Worm (Caenorhabditis elegans): ENCODE data around the gene F32A5.4.

Gene F32A5.4

DNA sequence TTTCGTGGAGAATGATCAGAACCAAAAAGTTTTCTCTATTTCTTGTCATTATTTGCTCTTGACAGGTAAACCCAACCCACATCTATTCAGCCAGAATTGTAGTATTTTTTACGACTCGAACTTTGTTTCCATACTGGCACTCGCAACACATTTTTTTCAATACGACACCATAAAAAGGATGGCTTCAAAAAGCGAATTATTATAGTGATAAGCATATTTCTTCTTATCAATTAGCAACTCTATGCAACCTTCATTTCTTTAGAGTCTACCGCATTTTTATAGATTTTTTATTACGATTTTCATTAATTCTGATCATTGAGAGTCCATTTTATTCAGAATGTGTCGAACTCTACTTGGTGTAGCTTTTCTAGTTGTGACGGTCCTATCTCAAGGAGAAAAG lies 3.6 kb downstream of the F32A5.4 start, which contains the start of gene ctsa-3.1:
ctsa-3.1 (plus strand) TSS at position 337 of the 400 bp plus-strand sequence.
- TF ChIP-seq elt-3 (tag; optimal IDR thresholded peaks at IDR 0.05) (no peak), ceh-43 (GFP tag; optimal IDR thresholded peaks at IDR 0.05) (no peak), nhr-28 (tag; optimal IDR thresholded peaks at IDR 0.05) (no peak), sptf-1 (tag; optimal IDR thresholded peaks at IDR 0.05) (no peak), M03D4.4 (tag; optimal IDR thresholded peaks at IDR 0.05) (no peak), unc-39 (tag; optimal IDR thresholded peaks at IDR 0.05) (no peak), nhr-12 (tag; optimal IDR thresholded peaks at IDR 0.05) (no peak), nhr-76 (tag; optimal IDR thresholded peaks at IDR 0.05) (no peak), mls-2 (tag; optimal IDR thresholded peaks at IDR 0.05) (no peak), bed-3 (GFP tag; optimal IDR thresholded peaks at IDR 0.05) (no peak), ztf-11 (tag; optimal IDR thresholded peaks at IDR 0.05) (no peak), unc-62 (GFP tag; optimal IDR thresholded peaks at IDR 0.05) (no peak)

DNA sequence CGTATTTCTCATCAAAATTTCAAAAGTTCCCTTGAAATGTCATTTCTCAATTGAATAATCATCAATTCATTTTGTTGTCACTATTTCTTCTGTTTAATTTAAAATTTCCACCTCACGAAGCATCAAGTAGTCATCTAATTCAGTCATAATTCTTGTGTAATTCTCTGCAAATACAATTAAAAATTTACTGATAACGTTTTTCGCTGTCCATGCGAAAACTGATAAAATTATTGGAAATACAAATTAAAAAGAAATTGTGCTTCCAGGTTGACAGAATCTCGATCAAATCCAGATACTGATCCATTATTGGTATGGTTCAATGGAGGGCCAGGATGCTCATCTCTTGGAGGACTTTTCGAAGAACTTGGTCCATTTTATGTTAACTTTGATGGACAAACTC lies 4.3 kb downstream of the F32A5.4 start:
- TF ChIP-seq cnd-1 (tag; optimal IDR thresholded peaks at IDR 0.05) (no peak), blmp-1 (tag; optimal IDR thresholded peaks at IDR 0.05) (no peak), mab-5 (tag; optimal IDR thresholded peaks at IDR 0.05) (no peak), ceh-39 (tag; optimal IDR thresholded peaks at IDR 0.05) (no peak), unc-62 (GFP tag; optimal IDR thresholded peaks at IDR 0.05) (no peak), lsy-2 (tag; optimal IDR thresholded peaks at IDR 0.05) (no peak), unc-120 (tag; optimal IDR thresholded peaks at IDR 0.05; ENCODE audit: poor library complexity, severe bottlenecking) (no peak), flh-1 (GFP tag; optimal IDR thresholded peaks at IDR 0.05) (no peak), sptf-1 (tag; optimal IDR thresholded peaks at IDR 0.05) (no peak), mep-1 (tag; optimal IDR thresholded peaks at IDR 0.05) (no peak), mls-2 (tag; optimal IDR thresholded peaks at IDR 0.05) (no peak), lin-13 (tag; optimal IDR thresholded peaks at IDR 0.05) (no peak)

DNA sequence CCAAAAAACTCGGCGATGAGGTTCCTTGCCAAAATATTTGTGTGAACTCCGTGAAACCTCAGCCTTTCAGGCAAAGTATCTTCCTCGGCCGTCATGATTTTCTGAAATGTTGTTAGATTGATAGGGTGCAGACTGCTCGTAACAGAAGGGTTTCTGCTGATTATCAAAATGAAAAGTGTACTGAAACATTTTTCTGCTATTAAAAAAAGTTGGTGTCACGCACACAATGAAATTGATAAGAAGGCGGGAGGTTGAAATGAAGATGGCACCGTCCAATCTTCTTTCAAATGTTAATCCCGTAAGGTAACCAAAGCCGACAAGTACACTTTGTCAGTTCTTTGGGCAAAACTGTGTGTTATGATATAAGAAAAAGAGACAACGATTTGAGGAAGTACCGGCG lies 8.0 kb downstream of the F32A5.4 start:
- no peak for TF ChIP-seq mep-1 (tag; optimal IDR thresholded peaks at IDR 0.05)
- TF ChIP-seq lin-13 (tag; optimal IDR thresholded peaks at IDR 0.05) = no peak
- TF ChIP-seq pha-4 (tag; optimal IDR thresholded peaks at IDR 0.05) = no peak
- TF ChIP-seq lsy-2 (tag; optimal IDR thresholded peaks at IDR 0.05) = no peak
- TF ChIP-seq snpc-4 (tag; optimal IDR thresholded peaks at IDR 0.05) = no peak
- TF ChIP-seq sptf-1 (tag; optimal IDR thresholded peaks at IDR 0.05) = no peak
- TF ChIP-seq unc-62 (GFP tag; optimal IDR thresholded peaks at IDR 0.05) = no peak
- TF ChIP-seq bed-3 (GFP tag; optimal IDR thresholded peaks at IDR 0.05) = no peak
- no peak for TF ChIP-seq M03D4.4 (tag; optimal IDR thresholded peaks at IDR 0.05)
- no peak for TF ChIP-seq blmp-1 (tag; optimal IDR thresholded peaks at IDR 0.05)
- TF ChIP-seq unc-120 (tag; optimal IDR thresholded peaks at IDR 0.05; ENCODE audit: poor library complexity, severe bottlenecking) = no peak
- TF ChIP-seq ces-1 (GFP tag; optimal IDR thresholded peaks at IDR 0.05) = no peak
- TF ChIP-seq lin-32 (GFP tag; optimal IDR thresholded peaks at IDR 0.05) = no peak
- no peak for TF ChIP-seq elt-3 (tag; optimal IDR thresholded peaks at IDR 0.05)

DNA sequence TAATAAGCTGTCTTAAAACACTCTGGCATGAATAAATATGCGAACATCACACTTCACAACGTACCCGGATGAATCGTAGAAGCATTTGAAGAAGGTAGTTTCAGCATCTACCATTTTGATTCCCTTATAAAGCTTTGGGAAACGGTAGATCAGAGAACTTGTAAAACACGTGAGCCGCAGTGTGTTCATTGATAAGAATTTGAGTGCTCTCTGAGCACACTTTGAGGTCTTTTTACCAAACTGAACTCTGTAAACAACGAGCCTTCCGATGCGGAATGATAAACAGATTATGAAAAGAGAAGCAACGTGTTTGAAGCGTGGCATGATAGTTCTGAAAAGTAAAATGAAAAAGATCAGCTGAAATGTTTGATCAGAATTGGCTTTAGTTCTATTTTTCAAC lies 9.3 kb downstream of the F32A5.4 start, which contains the start of gene aqp-1:
aqp-1 (minus strand) TSS at position 102 of the 400 bp plus-strand sequence.
- TF ChIP-seq lin-13 (tag; optimal IDR thresholded peaks at IDR 0.05) (no peak), snpc-4 (tag; optimal IDR thresholded peaks at IDR 0.05) (no peak), M03D4.4 (tag; optimal IDR thresholded peaks at IDR 0.05) (no peak), ham-2 (GFP tag; optimal IDR thresholded peaks at IDR 0.05) (no peak), flh-1 (GFP tag; optimal IDR thresholded peaks at IDR 0.05) (no peak), sptf-1 (tag; optimal IDR thresholded peaks at IDR 0.05) (no peak), nhr-76 (tag; optimal IDR thresholded peaks at IDR 0.05) (no peak), elt-3 (tag; optimal IDR thresholded peaks at IDR 0.05) (no peak), ztf-11 (tag; optimal IDR thresholded peaks at IDR 0.05) (no peak), nhr-237 (tag; optimal IDR thresholded peaks at IDR 0.05) (no peak), nhr-12 (tag; optimal IDR thresholded peaks at IDR 0.05) (no peak)

DNA sequence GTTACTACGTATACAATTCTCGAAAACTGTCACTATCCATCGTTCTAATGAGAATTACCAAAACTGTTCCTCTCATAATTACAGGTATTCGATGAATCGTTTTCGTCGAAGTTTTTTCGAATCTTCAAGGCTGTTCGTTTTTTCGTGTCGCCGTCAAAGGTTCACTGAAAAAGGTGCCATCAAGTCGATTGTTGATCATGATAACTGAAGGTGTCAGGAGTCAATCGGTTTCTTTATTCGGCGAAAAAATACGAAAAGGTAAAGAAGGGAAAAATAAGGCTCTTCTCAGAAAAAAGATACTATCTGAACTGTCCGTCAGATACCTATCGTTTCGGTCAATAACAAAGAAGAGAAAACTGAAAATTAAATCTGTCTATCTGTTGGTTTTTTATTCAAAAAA lies 9.8 kb downstream of the F32A5.4 start:
- TF ChIP-seq nhr-237 (tag; optimal IDR thresholded peaks at IDR 0.05) (no peak), unc-39 (tag; optimal IDR thresholded peaks at IDR 0.05) (no peak), tbx-8 (GFP tag; optimal IDR thresholded peaks at IDR 0.05) (no peak), sem-2 (GFP tag; optimal IDR thresholded peaks at IDR 0.05) (no peak), nhr-76 (tag; optimal IDR thresholded peaks at IDR 0.05) (no peak), M03D4.4 (tag; optimal IDR thresholded peaks at IDR 0.05) (no peak), mep-1 (tag; optimal IDR thresholded peaks at IDR 0.05) (no peak), hlh-1 (tag; optimal IDR thresholded peaks at IDR 0.05) (no peak), nhr-12 (tag; optimal IDR thresholded peaks at IDR 0.05) (no peak), lin-32 (GFP tag; optimal IDR thresholded peaks at IDR 0.05) (no peak), mab-5 (tag; optimal IDR thresholded peaks at IDR 0.05) (no peak), bed-3 (GFP tag; optimal IDR thresholded peaks at IDR 0.05) (no peak), sptf-1 (tag; optimal IDR thresholded peaks at IDR 0.05) (no peak), unc-62 (GFP tag; optimal IDR thresholded peaks at IDR 0.05) (no peak), lsy-2 (tag; optimal IDR thresholded peaks at IDR 0.05) (no peak), mls-2 (tag; optimal IDR thresholded peaks at IDR 0.05) (no peak), ceh-83 (GFP tag; optimal IDR thresholded peaks at IDR 0.05) (no peak), ceh-39 (tag; optimal IDR thresholded peaks at IDR 0.05) (no peak), flh-1 (GFP tag; optimal IDR thresholded peaks at IDR 0.05) (no peak)

Data from whole organism, mixed stage, embryonic.